Worm (Caenorhabditis elegans) whole organism, late embryonic: ENCODE measurements around the gene W06F12.2.

ENCODE experiments used
- C08G9.2 ChIP-seq: sonication (generic microtip); optimal IDR thresholded peaks from 2 replicates; lab custom pipeline; 2016; ENCODE audit warnings: mild to moderate bottlenecking, missing genetic modification characterization, moderate library complexity, missing compliant biosample characterization
- C38D4.7 ChIP-seq: fragments of 200-800 bp; sonication (Bioruptor generic); optimal IDR thresholded peaks from 2 replicates; lab custom pipeline; 2018; ENCODE audit warnings: mild to moderate bottlenecking, missing genetic modification characterization, moderate library complexity, missing compliant biosample characterization
- F13H6.1 ChIP-seq: sonication (generic microtip); optimal IDR thresholded peaks from 2 replicates; lab custom pipeline; 2016; ENCODE audit warnings: missing genetic modification characterization, missing compliant biosample characterization
- K02D7.2 ChIP-seq: sonication (generic microtip); optimal IDR thresholded peaks from 2 replicates; lab custom pipeline; 2017; ENCODE audit warnings: mild to moderate bottlenecking, missing genetic modification characterization, missing compliant biosample characterization
- T23F11.4 ChIP-seq: fragments of 200-800 bp; sonication (Bioruptor generic); optimal IDR thresholded peaks from 2 replicates; lab custom pipeline; 2018; ENCODE audit warnings: mild to moderate bottlenecking, missing genetic modification characterization, missing compliant biosample characterization
- Y22D7AL.16 ChIP-seq: sonication (generic microtip); optimal IDR thresholded peaks from 2 replicates; lab custom pipeline; 2016; ENCODE audit warnings: missing genetic modification characterization, missing compliant biosample characterization
- ama-1 ChIP-seq: fragments of 150-350 bp; optimal IDR thresholded peaks from 2 replicates; lab custom pipeline; 2014
- ceh-2 ChIP-seq: sonication (generic microtip); optimal IDR thresholded peaks from 2 replicates; lab custom pipeline; 2016; ENCODE audit warnings: missing genotype, missing genetic modification characterization, missing compliant biosample characterization
- ceh-22 ChIP-seq: sonication (generic microtip); optimal IDR thresholded peaks from 2 replicates; lab custom pipeline; 2017; ENCODE audit warnings: missing biosample characterization, missing genetic modification characterization
- ceh-24 ChIP-seq: sonication (generic microtip); optimal IDR thresholded peaks from 2 replicates; lab custom pipeline; 2016; ENCODE audit warnings: mild to moderate bottlenecking, missing genetic modification characterization, missing compliant biosample characterization
- ceh-30 ChIP-seq: fragments of 150-350 bp; optimal IDR thresholded peaks from 2 replicates; lab custom pipeline; 2014; ENCODE audit warnings: missing biosample characterization, missing genetic modification characterization
- ceh-31 ChIP-seq: sonication (generic microtip); optimal IDR thresholded peaks from 2 replicates; lab custom pipeline; 2016; ENCODE audit warnings: missing genetic modification characterization, missing compliant biosample characterization
- ceh-34 ChIP-seq: sonication (generic microtip); optimal IDR thresholded peaks from 2 replicates; lab custom pipeline; 2016; ENCODE audit warnings: mild to moderate bottlenecking, missing genetic modification characterization, missing compliant biosample characterization
- ceh-48 ChIP-seq: sonication (generic microtip); optimal IDR thresholded peaks from 2 replicates; lab custom pipeline; 2016; ENCODE audit warnings: missing genetic modification characterization, inconsistent platforms, missing compliant biosample characterization
- ceh-6 ChIP-seq: fragments of 200-800 bp; sonication (Bioruptor generic); optimal IDR thresholded peaks from 2 replicates; lab custom pipeline; 2018; ENCODE audit warnings: mild to moderate bottlenecking, missing genetic modification characterization, missing compliant biosample characterization
- che-1 ChIP-seq: sonication (generic microtip); optimal IDR thresholded peaks from 2 replicates; lab custom pipeline; 2016; ENCODE audit warnings: mild to moderate bottlenecking, missing genetic modification characterization, missing compliant biosample characterization
- dmd-4 ChIP-seq: sonication (generic microtip); optimal IDR thresholded peaks from 2 replicates; lab custom pipeline; 2016; ENCODE audit warnings: borderline replicate concordance, missing genetic modification characterization, missing compliant biosample characterization
- dve-1 ChIP-seq: sonication (generic microtip); optimal IDR thresholded peaks from 2 replicates; lab custom pipeline; 2017; ENCODE audit warnings: antibody characterized with exemption, mild to moderate bottlenecking, missing genetic modification characterization, missing compliant biosample characterization
- elt-2 ChIP-seq: sonication (generic microtip); optimal IDR thresholded peaks from 2 replicates; lab custom pipeline; 2016; ENCODE audit warnings: missing genetic modification reagents, missing genetic modification characterization, missing compliant biosample characterization
- eyg-1 ChIP-seq: sonication (generic microtip); optimal IDR thresholded peaks from 2 replicates; lab custom pipeline; 2016; ENCODE audit warnings: missing genotype, missing genetic modification characterization, missing compliant biosample characterization
- fkh-6 ChIP-seq: sonication (generic microtip); optimal IDR thresholded peaks from 2 replicates; lab custom pipeline; 2016; ENCODE audit warnings: missing genetic modification characterization, missing compliant biosample characterization
- gmeb-2 ChIP-seq: sonication (generic microtip); optimal IDR thresholded peaks from 2 replicates; lab custom pipeline; 2016; ENCODE audit warnings: missing genetic modification characterization, inconsistent platforms, missing compliant biosample characterization
- hlh-15 ChIP-seq: sonication (generic microtip); optimal IDR thresholded peaks from 2 replicates; lab custom pipeline; 2016; ENCODE audit warnings: missing genetic modification characterization, missing compliant biosample characterization
- hlh-30 ChIP-seq: sonication (generic microtip); optimal IDR thresholded peaks from 2 replicates; lab custom pipeline; 2017; ENCODE audit warnings: antibody characterized with exemption, missing genetic modification characterization, missing compliant biosample characterization; ENCODE audit not compliant: insufficient read depth
- hlh-6 ChIP-seq: sonication (generic microtip); optimal IDR thresholded peaks from 2 replicates; lab custom pipeline; 2016; ENCODE audit warnings: missing genotype, missing genetic modification characterization, missing compliant biosample characterization
- hlh-8 ChIP-seq: sonication (generic microtip); optimal IDR thresholded peaks from 2 replicates; lab custom pipeline; 2016; ENCODE audit warnings: missing genotype, missing genetic modification characterization, missing compliant biosample characterization
- lim-6 ChIP-seq: sonication (generic microtip); optimal IDR thresholded peaks from 2 replicates; lab custom pipeline; 2016; ENCODE audit warnings: missing genetic modification characterization, missing compliant biosample characterization
- lin-11 ChIP-seq: fragments of 200-800 bp; sonication (Bioruptor generic); optimal IDR thresholded peaks from 2 replicates; lab custom pipeline; 2018; ENCODE audit warnings: mild to moderate bottlenecking, missing genetic modification characterization, missing compliant biosample characterization
- madf-2 ChIP-seq: sonication (generic microtip); optimal IDR thresholded peaks from 2 replicates; lab custom pipeline; 2017; ENCODE audit warnings: missing genetic modification characterization, missing compliant biosample characterization
- nhr-232 ChIP-seq: sonication (generic microtip); optimal IDR thresholded peaks from 2 replicates; lab custom pipeline; 2016; ENCODE audit warnings: missing genetic modification characterization, missing compliant biosample characterization
- npax-4 ChIP-seq: sonication (generic microtip); optimal IDR thresholded peaks from 2 replicates; lab custom pipeline; 2016; ENCODE audit warnings: missing genetic modification characterization, missing compliant biosample characterization
- pat-9 ChIP-seq: fragments of 200-800 bp; sonication (Bioruptor generic); optimal IDR thresholded peaks from 2 replicates; lab custom pipeline; 2018; ENCODE audit warnings: mild to moderate bottlenecking, missing genetic modification characterization, moderate library complexity, missing compliant biosample characterization
- pha-2 ChIP-seq: sonication (generic microtip); optimal IDR thresholded peaks from 2 replicates; lab custom pipeline; 2017; ENCODE audit warnings: mild to moderate bottlenecking, missing genetic modification characterization, missing compliant biosample characterization
- pha-4 ChIP-seq: fragments of 150-350 bp; optimal IDR thresholded peaks from 2 replicates; lab custom pipeline; 2018; ENCODE audit warnings: missing biosample characterization, missing genetic modification reagents, missing genetic modification characterization
- pros-1 ChIP-seq: fragments of 150-350 bp; optimal IDR thresholded peaks from 2 replicates; lab custom pipeline; 2014; ENCODE audit warnings: missing biosample characterization, missing genetic modification reagents, missing genetic modification characterization
- ref-2 ChIP-seq: sonication (generic microtip); optimal IDR thresholded peaks from 2 replicates; lab custom pipeline; 2016; ENCODE audit warnings: missing genetic modification characterization, missing compliant biosample characterization
- rnt-1 ChIP-seq: sonication (generic microtip); optimal IDR thresholded peaks from 2 replicates; lab custom pipeline; 2016; ENCODE audit warnings: missing genetic modification characterization, missing compliant biosample characterization
- sdc-2 ChIP-seq: sonication (generic microtip); optimal IDR thresholded peaks from 2 replicates; lab custom pipeline; 2016; ENCODE audit warnings: missing genotype, missing genetic modification characterization, missing compliant biosample characterization
- sox-2 ChIP-seq: fragments of 200-800 bp; sonication (Bioruptor generic); IDR thresholded peaks from 2 replicates; pipeline ENCODE4 v1.3.6; 2022; ENCODE audit warnings: missing genetic modification reagents, missing genetic modification characterization, missing compliant biosample characterization
- syd-9 ChIP-seq: sonication (generic microtip); optimal IDR thresholded peaks from 2 replicates; lab custom pipeline; 2016; ENCODE audit warnings: mild to moderate bottlenecking, missing genetic modification characterization, moderate library complexity, missing compliant biosample characterization
- tbx-2 ChIP-seq: sonication (generic microtip); optimal IDR thresholded peaks from 2 replicates; lab custom pipeline; 2016; ENCODE audit warnings: missing genetic modification characterization, missing compliant biosample characterization
- tbx-7 ChIP-seq: sonication (generic microtip); optimal IDR thresholded peaks from 2 replicates; lab custom pipeline; 2016; ENCODE audit warnings: missing genotype, missing genetic modification characterization, missing compliant biosample characterization
- ttx-3 ChIP-seq: sonication (generic microtip); optimal IDR thresholded peaks from 2 replicates; lab custom pipeline; 2016; ENCODE audit warnings: missing genetic modification reagents, missing genetic modification characterization, missing compliant biosample characterization
- unc-3 ChIP-seq, 2 experiments: fragments of 200-800 bp in 1 of 2; sonication (Bioruptor generic) in 1 of 2; sonication (generic microtip) in 1 of 2; conservative IDR thresholded peaks in 1 of 2; optimal IDR thresholded peaks in 1 of 2; 2 replicates each; pipeline versions ENCODE4 v1.3.6 to Lab custom; 2016 to 2022; ENCODE audit warnings: missing compliant biosample characterization in 2 of 2, missing genetic modification characterization in 2 of 2, missing genetic modification reagents in 1 of 2
- unc-42 ChIP-seq: sonication (generic microtip); optimal IDR thresholded peaks from 2 replicates; lab custom pipeline; 2016; ENCODE audit warnings: missing genotype, missing genetic modification characterization, missing compliant biosample characterization
- unc-86 ChIP-seq: sonication (generic microtip); optimal IDR thresholded peaks from 2 replicates; lab custom pipeline; 2016; ENCODE audit warnings: missing genetic modification characterization, missing compliant biosample characterization
- ztf-16 ChIP-seq: sonication (generic microtip); optimal IDR thresholded peaks from 2 replicates; lab custom pipeline; 2017; ENCODE audit warnings: missing genetic modification characterization, missing compliant biosample characterization

Gene W06F12.2

DNA sequence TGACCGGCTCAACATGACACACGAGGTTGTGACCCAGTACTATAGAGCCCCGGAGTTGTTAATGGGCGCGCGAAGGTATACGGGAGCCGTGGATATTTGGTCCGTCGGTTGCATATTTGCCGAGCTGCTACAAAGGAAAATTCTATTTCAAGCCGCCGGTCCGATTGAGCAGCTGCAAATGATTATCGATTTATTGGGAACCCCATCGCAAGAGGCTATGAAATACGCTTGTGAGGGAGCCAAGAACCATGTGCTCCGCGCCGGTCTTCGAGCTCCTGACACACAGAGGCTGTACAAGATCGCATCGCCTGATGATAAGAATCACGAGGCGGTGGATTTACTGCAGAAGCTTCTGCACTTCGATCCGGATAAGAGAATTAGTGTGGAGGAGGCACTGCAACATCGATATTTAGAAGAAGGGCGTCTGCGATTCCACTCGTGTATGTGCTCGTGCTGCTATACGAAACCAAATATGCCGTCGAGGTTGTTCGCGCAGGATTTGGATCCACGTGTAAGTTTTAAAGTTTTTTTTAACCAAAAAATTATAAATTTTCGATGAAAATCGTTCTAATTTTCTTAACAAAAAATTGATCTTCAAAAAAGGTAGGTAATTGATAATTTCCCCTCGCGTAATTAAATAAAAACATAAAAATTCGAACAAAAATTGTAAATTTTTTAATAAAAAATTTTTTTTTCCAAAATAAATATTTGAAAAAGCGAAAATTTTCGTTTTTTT lies 8.9 kb downstream of the W06F12.2 start:
- peak; percentile 24 for TF ChIP-seq ceh-48 (tag; lab: Kevin White, UChicago)
- no peak for TF ChIP-seq unc-86 (tag; lab: Kevin White, UChicago)
- peak; percentile 11 for TF ChIP-seq hlh-6 (tag; lab: Kevin White, UChicago)

DNA sequence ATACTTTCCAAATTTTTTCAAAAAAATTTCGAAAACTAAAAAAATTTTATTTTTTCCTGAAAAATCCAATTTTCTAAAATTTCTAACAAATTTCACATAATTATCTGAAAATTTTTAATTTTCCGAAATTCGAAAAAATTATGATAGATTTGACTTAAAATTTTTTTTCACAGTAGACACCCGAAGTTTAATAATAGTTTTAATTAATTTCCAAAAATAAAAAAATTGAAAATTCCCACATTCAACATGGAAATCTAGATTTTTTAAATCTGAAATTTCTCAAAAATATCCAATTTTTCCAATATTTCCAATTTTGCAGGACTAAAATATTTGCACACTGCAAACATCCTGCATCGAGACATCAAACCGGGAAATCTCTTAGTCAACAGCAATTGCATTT lies 9.5 kb downstream of the W06F12.2 start:
- no peak for TF ChIP-seq ceh-34 (tag; lab: Kevin White, UChicago)
- no peak for TF ChIP-seq hlh-8 (tag; lab: Kevin White, UChicago)
- TF ChIP-seq syd-9: no peak
- TF ChIP-seq fkh-6 (tag; lab: Kevin White, UChicago): no peak
- no peak for TF ChIP-seq ref-2
- no peak for TF ChIP-seq sdc-2 (tag; lab: Kevin White, UChicago)
- TF ChIP-seq ceh-6: no peak
- no peak for TF ChIP-seq ceh-24 (tag; lab: Kevin White, UChicago)
- TF ChIP-seq unc-3 (GFP tag; conservative IDR thresholded peaks at IDR 0.05; lab: Robert Waterston, UW): no peak
- no peak for TF ChIP-seq unc-3 (tag; optimal IDR thresholded peaks at IDR 0.05; lab: Kevin White, UChicago)
- TF ChIP-seq ztf-16 (tag; lab: Kevin White, UChicago): no peak
- no peak for TF ChIP-seq K02D7.2 (tag; lab: Kevin White, UChicago)
- TF ChIP-seq lim-6 (tag; lab: Kevin White, UChicago): no peak
- TF ChIP-seq dmd-4 (tag; lab: Kevin White, UChicago): no peak
- TF ChIP-seq ceh-22 (tag; lab: Kevin White, UChicago): no peak
- TF ChIP-seq madf-2 (tag; lab: Kevin White, UChicago): no peak

DNA sequence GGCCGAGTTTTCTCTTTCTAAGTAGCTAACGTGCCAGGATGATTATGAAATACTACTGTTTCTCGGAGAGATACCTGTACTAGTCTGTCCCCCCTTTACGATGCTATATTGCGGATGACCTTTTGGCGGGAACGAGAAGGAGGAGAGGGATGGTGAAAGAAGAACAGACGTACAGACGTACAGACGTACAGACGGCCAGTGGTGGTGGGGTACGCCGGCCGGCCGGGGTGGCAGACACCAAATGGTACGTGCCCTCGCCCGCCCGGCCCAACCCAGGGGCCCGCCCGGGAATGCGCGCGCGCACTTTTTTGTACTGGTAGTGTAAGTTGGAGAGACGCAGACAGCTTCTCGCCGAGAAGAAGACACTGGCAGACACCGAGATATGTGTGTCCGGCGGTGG lies 10.4 kb downstream of the W06F12.2 start:
- peak; percentile 50 for TF ChIP-seq T23F11.4 (GFP tag; lab: Kevin White, UChicago)
- TF ChIP-seq ttx-3: no peak
- TF ChIP-seq ceh-6: peak; percentile 7
- TF ChIP-seq syd-9: no peak
- TF ChIP-seq tbx-7 (tag; lab: Kevin White, UChicago): no peak
- TF ChIP-seq ceh-2: peak; percentile 1
- no peak for TF ChIP-seq npax-4 (tag; lab: Kevin White, UChicago)
- peak; percentile 37; the same call in 1 of the 2 replicates for TF ChIP-seq sox-2
- peak; percentile 7 for TF ChIP-seq fkh-6 (tag; lab: Kevin White, UChicago)
- no peak for TF ChIP-seq pha-2
- no peak for TF ChIP-seq ama-1
- no peak for TF ChIP-seq lin-11 (tag; lab: Kevin White, UChicago)
- no peak for TF ChIP-seq che-1 (tag; lab: Kevin White, UChicago)
- TF ChIP-seq dve-1: no peak
- TF ChIP-seq C08G9.2 (tag; lab: Kevin White, UChicago): peak; percentile 13
- peak; percentile 62 for TF ChIP-seq eyg-1
- peak; percentile 8 for TF ChIP-seq gmeb-2
- TF ChIP-seq ceh-24 (tag; lab: Kevin White, UChicago): no peak
- TF ChIP-seq sdc-2 (tag; lab: Kevin White, UChicago): peak; percentile 73
- TF ChIP-seq ceh-31 (tag; lab: Kevin White, UChicago): peak; percentile 40
- TF ChIP-seq unc-42 (tag; lab: Kevin White, UChicago): no peak
- peak; percentile 53 for TF ChIP-seq pros-1 (tag; lab: Kevin White, UChicago)
- no peak for TF ChIP-seq ceh-30 (tag; lab: Kevin White, UChicago)
- TF ChIP-seq Y22D7AL.16: peak; percentile 19
- no peak for TF ChIP-seq pha-4 (tag; lab: Kevin White, UChicago)
- peak; percentile 29 for TF ChIP-seq C38D4.7 (GFP tag; lab: Kevin White, UChicago)
- peak; percentile 25 for TF ChIP-seq F13H6.1
- peak; percentile 79 for TF ChIP-seq ceh-34 (tag; lab: Kevin White, UChicago)
- TF ChIP-seq lim-6 (tag; lab: Kevin White, UChicago): peak; percentile 10
- peak; percentile 67 for TF ChIP-seq ref-2
- TF ChIP-seq nhr-232 (tag; lab: Kevin White, UChicago): peak; percentile 1
- TF ChIP-seq hlh-30: no peak
- TF ChIP-seq tbx-2 (tag; lab: Kevin White, UChicago): peak; percentile 85
- TF ChIP-seq hlh-15 (tag; lab: Kevin White, UChicago): no peak
- TF ChIP-seq rnt-1 (tag; lab: Kevin White, UChicago): peak; percentile 14
- peak; percentile 1 for TF ChIP-seq hlh-8 (tag; lab: Kevin White, UChicago)
- peak; percentile 49 for TF ChIP-seq pat-9
- TF ChIP-seq elt-2: peak; percentile 33
